Fruit fly (Drosophila melanogaster) whole organism, embryonic: ENCODE measurements around the gene Karybeta3.

Experiments
- CG16813 ChIP-seq: fragments of 200-800 bp; sonication (Bioruptor generic); IDR thresholded peaks from 3 replicates; pipeline ENCODE4 v1.3.6; 2022; ENCODE audit warnings: missing biosample characterization, missing genetic modification characterization; ENCODE audit not compliant: partially characterized antibody
- CG6689 ChIP-seq: fragments of 200-800 bp; sonication (Bioruptor generic); IDR thresholded peaks from 2 replicates; pipeline ENCODE4 v1.3.6; 2022; ENCODE audit warnings: missing biosample characterization, missing genetic modification characterization
- Max ChIP-seq: fragments of 200-800 bp; sonication (Bioruptor generic); optimal IDR thresholded peaks from 2 replicates; lab custom pipeline; 2016; ENCODE audit warnings: missing biosample characterization, mild to moderate bottlenecking, missing genetic modification characterization
- Meics ChIP-seq: fragments of 200-800 bp; sonication (Bioruptor generic); optimal IDR thresholded peaks from 2 replicates; lab custom pipeline; 2017; ENCODE audit warnings: missing biosample characterization, mild to moderate bottlenecking, missing genetic modification characterization
- Oli ChIP-seq: fragments of 200-800 bp; sonication (Bioruptor generic); optimal IDR thresholded peaks from 2 replicates; lab custom pipeline; 2018; ENCODE audit warnings: missing biosample characterization, mild to moderate bottlenecking, missing genetic modification characterization, moderate library complexity
- Sry-δ ChIP-seq: fragments of 200-800 bp; sonication (Bioruptor generic); optimal IDR thresholded peaks from 2 replicates; lab custom pipeline; 2016; ENCODE audit warnings: missing biosample characterization, missing genetic modification characterization
- ab ChIP-seq: fragments of 200-800 bp; sonication (Bioruptor generic); optimal IDR thresholded peaks from 2 replicates; lab custom pipeline; 2016; ENCODE audit warnings: missing biosample characterization, missing genetic modification characterization
- kay ChIP-seq: fragments of 200-800 bp; sonication (Bioruptor generic); optimal IDR thresholded peaks from 2 replicates; lab custom pipeline; 2016; ENCODE audit warnings: missing biosample characterization, missing genetic modification characterization
- row ChIP-seq: fragments of 200-800 bp; sonication (Bioruptor generic); IDR thresholded peaks from 3 replicates; pipeline ENCODE4 v1.3.6; 2022; ENCODE audit warnings: missing biosample characterization, missing genetic modification characterization
- seq ChIP-seq: fragments of 200-800 bp; sonication (Bioruptor generic); IDR thresholded peaks from 2 replicates; pipeline ENCODE4 v1.3.6; 2022; ENCODE audit warnings: missing biosample characterization, missing genetic modification characterization

DNA sequence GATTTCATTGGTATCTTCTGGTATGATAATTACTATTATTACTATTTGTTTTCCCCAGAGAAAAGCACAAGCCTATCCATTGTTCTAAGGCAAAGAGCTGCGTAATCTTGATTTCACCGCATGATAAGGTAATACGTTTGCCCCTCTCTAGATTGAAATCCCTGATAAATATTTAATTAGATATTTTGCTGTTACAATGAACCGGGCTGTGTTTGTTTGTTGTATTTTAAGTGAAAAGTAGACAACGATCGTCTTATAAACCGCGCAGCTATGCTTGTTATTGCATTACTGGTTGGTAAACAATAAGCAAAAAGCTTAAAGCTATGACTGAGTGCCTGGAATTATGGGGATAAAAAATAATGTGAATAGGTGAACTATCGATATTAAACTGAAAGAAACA, 45.8 kb downstream of the Karybeta3 start:
- TF ChIP-seq CG6689 (GFP tag; lab: Robert Waterston, UW) = no peak
- no peak for TF ChIP-seq CG16813 (GFP tag; lab: Robert Waterston, UW)
- no peak for TF ChIP-seq Max
- TF ChIP-seq seq (GFP tag; lab: Robert Waterston, UW) = no peak
- no peak for TF ChIP-seq Sry-δ
- TF ChIP-seq kay (GFP tag; lab: Kevin White, UChicago) = no peak
- no peak for TF ChIP-seq row
- no peak for TF ChIP-seq Meics (GFP tag; lab: Kevin White, UChicago)
- no peak for TF ChIP-seq Oli (tag; lab: Kevin White, UChicago)
- no peak for TF ChIP-seq ab (GFP tag; lab: Kevin White, UChicago)
